Fruit fly (Drosophila melanogaster) whole organism, embryonic: ENCODE data around the gene shv.
A peak's percentile ranks its signal among the peaks of the same experiment; 100 is the strongest.

ENCODE experiments used
- Aef1 ChIP-seq: fragments of 200-800 bp; sonication (Bioruptor generic); IDR thresholded peaks from 3 replicates; pipeline ENCODE4 v1.3.6; 2022; ENCODE audit warnings: missing biosample characterization, missing genetic modification characterization
- Awh ChIP-seq: fragments of 200-800 bp; sonication (Bioruptor generic); IDR thresholded peaks from 2 replicates; pipeline ENCODE4, ENCODE4 v1.3.6; 2022; ENCODE audit warnings: missing biosample characterization, missing genetic modification characterization
- Blimp-1 ChIP-seq: fragments of 200-800 bp; sonication (Bioruptor generic); optimal IDR thresholded peaks from 3 replicates; lab custom pipeline; 2018; ENCODE audit warnings: missing biosample characterization, missing genetic modification characterization, mild to moderate bottlenecking, moderate library complexity, missing genetic modification reagents
- C15 ChIP-seq: fragments of 200-800 bp; sonication (Bioruptor generic); IDR thresholded peaks from 3 replicates; pipeline ENCODE4 v1.3.6; 2022; ENCODE audit warnings: missing biosample characterization, missing genetic modification characterization
- CG13894 ChIP-seq: fragments of 200-800 bp; sonication (Bioruptor generic); optimal IDR thresholded peaks from 3 replicates; lab custom pipeline; 2018; ENCODE audit warnings: missing biosample characterization, mild to moderate bottlenecking, missing genetic modification characterization, moderate library complexity
- CG1647 ChIP-seq: fragments of 200-800 bp; sonication (Bioruptor generic); optimal IDR thresholded peaks from 3 replicates; lab custom pipeline; 2016; ENCODE audit warnings: missing biosample characterization, missing genetic modification characterization
- CG17385 ChIP-seq: fragments of 200-800 bp; sonication (Bioruptor generic); optimal IDR thresholded peaks from 3 replicates; lab custom pipeline; 2018; ENCODE audit warnings: missing biosample characterization, mild to moderate bottlenecking, missing genetic modification characterization
- CG17612 ChIP-seq: fragments of 200-800 bp; sonication (Bioruptor generic); IDR thresholded peaks from 2 replicates; pipeline ENCODE4 v1.3.6; 2022; ENCODE audit warnings: missing biosample characterization, missing genetic modification characterization
- CG17802 ChIP-seq: fragments of 200-800 bp; sonication (Bioruptor generic); optimal IDR thresholded peaks from 2 replicates; lab custom pipeline; 2018; ENCODE audit warnings: missing biosample characterization, mild to moderate bottlenecking, missing genetic modification characterization, moderate library complexity
- CG2712 ChIP-seq: fragments of 200-800 bp; optimal IDR thresholded peaks from 3 replicates; lab custom pipeline; 2019; ENCODE audit warnings: missing biosample characterization, mild to moderate bottlenecking, missing genetic modification characterization, moderate library complexity
- CG31388 ChIP-seq: fragments of 200-800 bp; sonication (Bioruptor generic); optimal IDR thresholded peaks from 2 replicates; lab custom pipeline; 2016; ENCODE audit warnings: missing biosample characterization, missing genetic modification characterization
- CG3995 ChIP-seq: fragments of 200-800 bp; sonication (Bioruptor generic); optimal IDR thresholded peaks from 3 replicates; lab custom pipeline; 2016; ENCODE audit warnings: missing biosample characterization, missing genetic modification characterization
- CG4404 ChIP-seq: fragments of 200-800 bp; sonication (Bioruptor generic); IDR thresholded peaks from 2 replicates; pipeline ENCODE4 v1.3.6; 2022; ENCODE audit warnings: missing biosample characterization, missing genetic modification characterization
- CG6654 ChIP-seq: fragments of 200-800 bp; sonication (Bioruptor generic); optimal IDR thresholded peaks from 2 replicates; lab custom pipeline; 2017; ENCODE audit warnings: missing biosample characterization, mild to moderate bottlenecking, missing genetic modification characterization
- CG6765 ChIP-seq: fragments of 200-800 bp; sonication (Bioruptor generic); optimal IDR thresholded peaks from 3 replicates; lab custom pipeline; 2017; ENCODE audit warnings: missing biosample characterization, mild to moderate bottlenecking, missing genetic modification characterization
- CG7271 ChIP-seq: fragments of 200-800 bp; sonication (Bioruptor generic); optimal IDR thresholded peaks from 2 replicates; lab custom pipeline; 2018; ENCODE audit warnings: missing biosample characterization, mild to moderate bottlenecking, missing genetic modification characterization, moderate library complexity
- CG7357 ChIP-seq: fragments of 200-800 bp; sonication (Bioruptor generic); IDR thresholded peaks from 3 replicates; pipeline ENCODE4 v1.3.6; 2022; ENCODE audit warnings: missing biosample characterization, missing genetic modification characterization
- CG8765 ChIP-seq: fragments of 200-800 bp; sonication (Bioruptor generic); IDR thresholded peaks from 2 replicates; pipeline ENCODE4 v1.3.6; 2022; ENCODE audit warnings: missing biosample characterization, missing genetic modification characterization
- CG9437 ChIP-seq: fragments of 200-800 bp; sonication (Bioruptor generic); optimal IDR thresholded peaks from 2 replicates; lab custom pipeline; 2018; ENCODE audit warnings: missing biosample characterization, mild to moderate bottlenecking, missing genetic modification characterization
- CG9609 ChIP-seq: fragments of 200-800 bp; sonication (Bioruptor generic); optimal IDR thresholded peaks from 3 replicates; lab custom pipeline; 2016; ENCODE audit warnings: missing biosample characterization, missing genetic modification characterization
- D19B ChIP-seq: fragments of 200-800 bp; sonication (Bioruptor generic); optimal IDR thresholded peaks from 2 replicates; lab custom pipeline; 2017; ENCODE audit warnings: missing biosample characterization, mild to moderate bottlenecking, missing genetic modification characterization
- Deaf1 ChIP-seq: fragments of 200-800 bp; optimal IDR thresholded peaks from 3 replicates; lab custom pipeline; 2019; ENCODE audit warnings: missing biosample characterization, mild to moderate bottlenecking, missing genetic modification characterization, moderate library complexity
- Gsc ChIP-seq: fragments of 200-800 bp; sonication (Bioruptor generic); IDR thresholded peaks from 2 replicates; pipeline ENCODE4 v1.3.6; 2022; ENCODE audit warnings: missing biosample characterization, missing genetic modification characterization
- H2.0 ChIP-seq: fragments of 200-800 bp; sonication (Bioruptor generic); IDR thresholded peaks from 2 replicates; pipeline ENCODE4 v1.3.6; 2022; ENCODE audit warnings: missing biosample characterization, missing genetic modification characterization
- HmgD ChIP-seq: fragments of 200-800 bp; sonication (Bioruptor generic); optimal IDR thresholded peaks from 3 replicates; lab custom pipeline; 2016; ENCODE audit warnings: missing biosample characterization, missing genetic modification characterization
- Mes4 ChIP-seq: fragments of 200-800 bp; sonication (Bioruptor generic); optimal IDR thresholded peaks from 2 replicates; lab custom pipeline; 2016; ENCODE audit warnings: missing biosample characterization, missing genetic modification characterization
- Myb ChIP-seq: fragments of 200-800 bp; sonication (Bioruptor generic); optimal IDR thresholded peaks from 2 replicates; lab custom pipeline; 2016; ENCODE audit warnings: missing biosample characterization, missing genetic modification characterization
- Pdp1 ChIP-seq, 2 experiments: fragments of 200-800 bp; sonication (Bioruptor generic); optimal IDR thresholded peaks; 3 replicates each; lab custom pipeline; 2016; ENCODE audit warnings: missing biosample characterization in 2 of 2, missing genetic modification characterization in 2 of 2, mild to moderate bottlenecking in 1 of 2, moderate library complexity in 1 of 2
- Stat92E ChIP-seq, 3 experiments: fragments of >200 bp in 2 of 3; fragments of 200-800 bp in 1 of 3; sonication (Bioruptor generic) in 1 of 3; optimal IDR thresholded peaks; 2 replicates each; lab custom pipeline; 2017 to 2019; ENCODE audit warnings: missing biosample characterization in 3 of 3, missing genetic modification characterization in 3 of 3, mild to moderate bottlenecking in 1 of 3, moderate library complexity in 1 of 3
- Xrp1 ChIP-seq: fragments of 200-800 bp; sonication (Bioruptor generic); IDR thresholded peaks from 2 replicates; pipeline ENCODE4 v1.3.6; 2022; ENCODE audit warnings: missing biosample characterization, missing genetic modification characterization
- ab ChIP-seq: fragments of 200-800 bp; sonication (Bioruptor generic); optimal IDR thresholded peaks from 2 replicates; lab custom pipeline; 2016; ENCODE audit warnings: missing biosample characterization, missing genetic modification characterization
- chif ChIP-seq, 2 experiments: fragments of 200-800 bp; sonication (Bioruptor generic); optimal IDR thresholded peaks; 3 replicates each; lab custom pipeline; 2016; ENCODE audit warnings: missing biosample characterization in 2 of 2, missing genetic modification characterization in 2 of 2
- chinmo ChIP-seq: fragments of 200-800 bp; sonication (Bioruptor generic); IDR thresholded peaks from 4 replicates; pipeline ENCODE4 v1.3.6; 2022; ENCODE audit warnings: missing biosample characterization, missing genetic modification characterization; ENCODE audit not compliant: partially characterized antibody
- chn ChIP-seq: fragments of 200-800 bp; sonication (Bioruptor generic); optimal IDR thresholded peaks from 2 replicates; lab custom pipeline; 2016; ENCODE audit warnings: missing biosample characterization, missing genetic modification characterization
- croc ChIP-seq: fragments of 200-800 bp; sonication (Bioruptor generic); conservative IDR thresholded peaks from 3 replicates; pipeline ENCODE4 v1.3.6; 2022; ENCODE audit warnings: missing biosample characterization, missing genetic modification characterization
- grn ChIP-seq: fragments of 200-800 bp; sonication (Bioruptor generic); optimal IDR thresholded peaks from 3 replicates; lab custom pipeline; 2017; ENCODE audit warnings: missing biosample characterization, missing genetic modification characterization
- jumu ChIP-seq: fragments of 200-800 bp; sonication (Bioruptor generic); optimal IDR thresholded peaks from 3 replicates; lab custom pipeline; 2016; ENCODE audit warnings: missing biosample characterization, missing genetic modification characterization
- ken ChIP-seq: fragments of 200-800 bp; sonication (Bioruptor generic); IDR thresholded peaks from 3 replicates; pipeline ENCODE4 v1.3.6; 2022; ENCODE audit warnings: missing biosample characterization, missing genetic modification characterization
- oc ChIP-seq: fragments of 200-800 bp; sonication (Bioruptor generic); optimal IDR thresholded peaks from 2 replicates; lab custom pipeline; 2018; ENCODE audit warnings: missing biosample characterization, mild to moderate bottlenecking, missing genetic modification characterization, moderate library complexity
- pb ChIP-seq: fragments of 200-800 bp; sonication (Bioruptor generic); optimal IDR thresholded peaks from 3 replicates; lab custom pipeline; 2016; ENCODE audit warnings: missing biosample characterization, missing genetic modification characterization
- pfk ChIP-seq: fragments of 200-800 bp; sonication (Bioruptor generic); optimal IDR thresholded peaks from 2 replicates; lab custom pipeline; 2018; ENCODE audit warnings: missing biosample characterization, mild to moderate bottlenecking, missing genetic modification characterization, moderate library complexity
- pita ChIP-seq: fragments of 200-800 bp; sonication (Bioruptor generic); optimal IDR thresholded peaks from 2 replicates; lab custom pipeline; 2017; ENCODE audit warnings: missing biosample characterization, mild to moderate bottlenecking, missing genetic modification characterization
- sd ChIP-seq: fragments of 200-800 bp; sonication (Bioruptor generic); optimal IDR thresholded peaks from 3 replicates; lab custom pipeline; 2018; ENCODE audit warnings: missing biosample characterization, mild to moderate bottlenecking, missing genetic modification characterization, moderate library complexity
- sr ChIP-seq: fragments of 200-800 bp; sonication (Bioruptor generic); IDR thresholded peaks from 3 replicates; pipeline ENCODE4 v1.3.6; 2022; ENCODE audit warnings: missing biosample characterization, missing genetic modification characterization
- sug ChIP-seq: fragments of 200-800 bp; optimal IDR thresholded peaks from 2 replicates; lab custom pipeline; 2019; ENCODE audit warnings: missing biosample characterization, mild to moderate bottlenecking, missing genetic modification characterization, moderate library complexity
- tna ChIP-seq: fragments of 200-800 bp; sonication (Bioruptor generic); IDR thresholded peaks from 2 replicates; pipeline ENCODE4 v1.3.6; 2022; ENCODE audit warnings: missing biosample characterization, missing genetic modification characterization; ENCODE audit not compliant: partially characterized antibody
- twi ChIP-seq: fragments of 200-800 bp; optimal IDR thresholded peaks from 2 replicates; lab custom pipeline; 2019; ENCODE audit warnings: missing biosample characterization, mild to moderate bottlenecking, missing genetic modification characterization, moderate library complexity
- usp ChIP-seq: fragments of >200 bp; optimal IDR thresholded peaks from 2 replicates; lab custom pipeline; 2017; ENCODE audit warnings: missing biosample characterization, missing genetic modification characterization
- vnd ChIP-seq: fragments of 200-800 bp; sonication (Bioruptor generic); IDR thresholded peaks from 3 replicates; pipeline ENCODE4 v1.3.6; 2022; ENCODE audit warnings: missing biosample characterization, missing genetic modification characterization; ENCODE audit not compliant: partially characterized antibody
- yki ChIP-seq: fragments of >200 bp; optimal IDR thresholded peaks from 3 replicates; lab custom pipeline; 2018

Gene shv

dm6 chr2L:485127-485824 lies 32.4 kb downstream of the shv start (continued):
- TF ChIP-seq jumu (GFP tag; lab: Kevin White, UChicago): no peak
- peak; percentile 4 for TF ChIP-seq ab
- 0 out of 3 replicates have a peak, but pooled peaks have one; percentile 49 for TF ChIP-seq CG7357 (GFP tag; lab: Robert Waterston, UW)
- TF ChIP-seq CG6765 (GFP tag; lab: Kevin White, UChicago): no peak
- TF ChIP-seq Xrp1: no peak
- TF ChIP-seq CG17612 (GFP tag; lab: Robert Waterston, UW): no peak
- no peak for TF ChIP-seq oc (tag; lab: Kevin White, UChicago)
- TF ChIP-seq Blimp-1: no peak
- TF ChIP-seq tna: 0 out of 2 replicates have a peak, but pooled peaks have one; percentile 44
- no peak for TF ChIP-seq sr (GFP tag; lab: Robert Waterston, UW)
- no peak for TF ChIP-seq chif (GFP tag; optimal IDR thresholded peaks at IDR 0.05; lab: Kevin White, UChicago)
- TF ChIP-seq Stat92E (GFP tag; optimal IDR thresholded peaks at IDR 0.05; lab: Kevin White, UChicago): no peak
- no peak for TF ChIP-seq Gsc (GFP tag; lab: Robert Waterston, UW)
- no peak for TF ChIP-seq H2.0 (GFP tag; lab: Robert Waterston, UW)
- TF ChIP-seq CG7271: no peak
- no peak for TF ChIP-seq CG17802 (tag; lab: Kevin White, UChicago)
- TF ChIP-seq CG1647 (GFP tag; lab: Kevin White, UChicago): no peak
- 0 out of 4 replicates have a peak, but pooled peaks have one; percentile 45 for TF ChIP-seq chinmo (GFP tag; lab: Robert Waterston, UW)
- TF ChIP-seq Pdp1 (GFP tag; optimal IDR thresholded peaks at IDR 0.05; lab: Kevin White, UChicago): peak in 1 of 2 experiments; percentile 93
- TF ChIP-seq CG17385 (GFP tag; lab: Kevin White, UChicago): no peak
- peak; percentile 84 for TF ChIP-seq CG13894 (tag; lab: Kevin White, UChicago)
- TF ChIP-seq CG8765 (GFP tag; lab: Robert Waterston, UW): no peak

dm6 chr2L:485825-486240 lies 32.9 kb downstream of the shv start:
- TF ChIP-seq pita (GFP tag; lab: Kevin White, UChicago): no peak
- no peak for TF ChIP-seq yki (lab: Kevin White, UChicago)
- peak; percentile 95 for TF ChIP-seq Mes4 (GFP tag; lab: Kevin White, UChicago)
- peak; percentile 90 for TF ChIP-seq pb
- peak; percentile 58 for TF ChIP-seq D19B (GFP tag; lab: Kevin White, UChicago)
- no peak for TF ChIP-seq CG4404 (GFP tag; lab: Robert Waterston, UW)
- TF ChIP-seq sug (tag; lab: Kevin White, UChicago): peak; percentile 91
- TF ChIP-seq CG9609 (GFP tag; lab: Kevin White, UChicago): peak; percentile 86
- peak; percentile 30; the same call in 1 of the 3 replicates for TF ChIP-seq croc (GFP tag; lab: Robert Waterston, UW)
- peak; percentile 56 for TF ChIP-seq CG31388 (GFP tag; lab: Kevin White, UChicago)
- no peak for TF ChIP-seq Deaf1 (tag; lab: Kevin White, UChicago)
- TF ChIP-seq Aef1: peak; percentile 60; the same call in 2 of the 3 replicates
- TF ChIP-seq CG3995: peak; percentile 62
- no peak for TF ChIP-seq usp (GFP tag; lab: Kevin White, UChicago)
- TF ChIP-seq vnd (GFP tag; lab: Robert Waterston, UW): no peak
- peak; percentile 55 for TF ChIP-seq CG9437
- peak; percentile 72 for TF ChIP-seq Myb (GFP tag; lab: Kevin White, UChicago)
- TF ChIP-seq CG2712 (tag; lab: Kevin White, UChicago): peak; percentile 65
- no peak for TF ChIP-seq Gsc (GFP tag; lab: Robert Waterston, UW)
- TF ChIP-seq CG6654: peak; percentile 56
- TF ChIP-seq HmgD: peak; percentile 80
- peak; percentile 78 for TF ChIP-seq chn
- TF ChIP-seq Awh (GFP tag; lab: Robert Waterston, UW): peak; percentile 96
- TF ChIP-seq sd (tag; lab: Kevin White, UChicago): peak; percentile 82
- peak; percentile 72; the same call in 1 of the 3 replicates for TF ChIP-seq ken (GFP tag; lab: Robert Waterston, UW)
- peak; percentile 49; the same call in 1 of the 3 replicates for TF ChIP-seq C15 (GFP tag; lab: Robert Waterston, UW)
- peak; percentile 56 for TF ChIP-seq twi
- TF ChIP-seq pfk (GFP tag; lab: Kevin White, UChicago): peak; percentile 83
- TF ChIP-seq grn (GFP tag; lab: Kevin White, UChicago): peak; percentile 96
